Worm (Caenorhabditis elegans) whole organism, L1 larva: ENCODE measurements around the gene R13H9.6.

Experiments used
- egl-27 ChIP-seq, 2 experiments: fragments of 150-350 bp in 1 of 2; sonication (generic microtip); optimal IDR thresholded peaks; 3 replicates each; lab custom pipeline; 2017 to 2018; ENCODE audit warnings: missing biosample characterization in 2 of 2, missing genetic modification characterization in 2 of 2, missing genetic modification reagents in 2 of 2
- jun-1 ChIP-seq: fragments of 150-350 bp; optimal IDR thresholded peaks from 2 replicates; lab custom pipeline; 2014; ENCODE audit warnings: missing biosample characterization, missing genetic modification reagents, missing genetic modification characterization
- lin-39 ChIP-seq: fragments of 150-350 bp; optimal IDR thresholded peaks from 2 replicates; lab custom pipeline; 2014; ENCODE audit warnings: missing biosample characterization, missing genetic modification reagents, missing genetic modification characterization
- skn-1 ChIP-seq: fragments of 150-350 bp; optimal IDR thresholded peaks from 2 replicates; lab custom pipeline; 2014; ENCODE audit warnings: missing biosample characterization, missing genetic modification characterization
- unc-86 ChIP-seq: sonication (generic microtip); optimal IDR thresholded peaks from 2 replicates; lab custom pipeline; 2016; ENCODE audit warnings: missing genetic modification characterization, missing compliant biosample characterization
- zag-1 ChIP-seq: fragments of 150-350 bp; optimal IDR thresholded peaks from 2 replicates; lab custom pipeline; 2014; ENCODE audit warnings: missing biosample characterization, missing genetic modification characterization

DNA sequence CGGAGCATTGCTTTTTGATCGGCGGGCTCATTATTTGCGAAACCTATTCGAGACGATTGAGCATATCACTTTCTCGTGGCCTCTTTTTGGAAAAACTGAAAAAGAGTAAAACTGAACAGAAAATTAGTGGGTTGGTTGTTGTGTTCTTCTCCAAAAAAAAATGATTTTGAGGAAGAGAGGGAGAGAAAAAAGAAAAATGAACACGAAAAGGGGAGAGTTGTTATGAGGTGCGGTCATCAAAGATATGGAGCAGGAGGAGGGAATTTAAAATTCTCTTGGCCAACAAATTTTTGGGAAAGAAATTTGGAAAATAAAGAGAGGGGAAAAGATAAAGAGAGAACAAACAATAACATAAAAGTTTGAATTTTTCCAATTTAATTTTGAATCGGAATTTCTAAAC is 23.1 kb downstream of the R13H9.6 start, which contains the start of gene hot-9:
- no peak for TF ChIP-seq lin-39 (tag; lab: Kevin White, UChicago)
- TF ChIP-seq jun-1 = no peak
- no peak for TF ChIP-seq unc-86
- no peak for TF ChIP-seq skn-1
- no peak for TF ChIP-seq zag-1 (tag; lab: Kevin White, UChicago)
- TF ChIP-seq egl-27 (tag; optimal IDR thresholded peaks at IDR 0.05; lab: Kevin White, UChicago) = no peak
